Worm (Caenorhabditis elegans): ENCODE results near the gene K11D12.6.
A peak's percentile ranks its signal among the peaks of the same experiment; 100 is the strongest.

Gene K11D12.6

ce11 chrV:5049333-5049942 lies 14.5 kb upstream of the K11D12.6 start, which contains the start of the genes pqn-51 and K11D12.14 (continued):
- TF ChIP-seq lin-39 (tag; optimal IDR thresholded peaks at IDR 0.05) (no peak), rbr-2 (tag; optimal IDR thresholded peaks at IDR 0.05) (peak; percentile 97), unc-39 (tag; optimal IDR thresholded peaks at IDR 0.05) (no peak), tra-1 (GFP tag; IDR thresholded peaks at IDR 0.05) (peak; percentile 91), ceh-28 (tag; optimal IDR thresholded peaks at IDR 0.05) (no peak), hlh-11 (tag; optimal IDR thresholded peaks at IDR 0.05) (peak; percentile 95), ztf-7 (tag; optimal IDR thresholded peaks at IDR 0.05) (peak; percentile 55), F37D6.2 (tag; optimal IDR thresholded peaks at IDR 0.05) (peak; percentile 91), mxl-3 (GFP tag; optimal IDR thresholded peaks at IDR 0.05) (peak; percentile 56), daf-8 (GFP tag; IDR thresholded peaks at IDR 0.05) (no peak), ceh-62 (tag; optimal IDR thresholded peaks at IDR 0.05) (no peak), Y48G9A.11 (GFP tag; IDR thresholded peaks at IDR 0.05) (peak; percentile 57; the same call in 1 of the 2 replicates), vab-7 (GFP tag; IDR thresholded peaks at IDR 0.05) (peak; percentile 90), ceh-20 (GFP tag; IDR thresholded peaks at IDR 0.05) (peak; percentile 97), duxl-1 (tag; optimal IDR thresholded peaks at IDR 0.05; ENCODE audit: poor library complexity) (peak; percentile 42), set-16 (GFP tag; IDR thresholded peaks at IDR 0.05) (peak; percentile 88), nhr-42 (GFP tag; IDR thresholded peaks at IDR 0.05) (peak; percentile 93), nhr-6 (tag; optimal IDR thresholded peaks at IDR 0.05) (peak; percentile 81), mep-1 (tag; optimal IDR thresholded peaks at IDR 0.05) (peak; percentile 87), jun-1 (tag; optimal IDR thresholded peaks at IDR 0.05) (peak; percentile 88), spr-3 (GFP tag; optimal IDR thresholded peaks at IDR 0.05) (peak; percentile 61), dmd-6 (GFP tag; IDR thresholded peaks at IDR 0.05) (peak; percentile 90), lin-13 (GFP tag; optimal IDR thresholded peaks at IDR 0.05) (peak; percentile 93), sdz-12 (GFP tag; optimal IDR thresholded peaks at IDR 0.05) (no peak), dmd-8 (GFP tag; IDR thresholded peaks at IDR 0.05) (0 out of 2 replicates have a peak, but pooled peaks have one; percentile 64), ZK546.5 (tag; optimal IDR thresholded peaks at IDR 0.05) (peak; percentile 42 to 90), nhr-76 (tag; optimal IDR thresholded peaks at IDR 0.05) (no peak), lsy-2 (tag; optimal IDR thresholded peaks at IDR 0.05) (peak; percentile 81 to 92), lin-1 (GFP tag; IDR thresholded peaks at IDR 0.05) (peak; percentile 61; the same call in 1 of the 2 replicates), zip-11 (GFP tag; IDR thresholded peaks at IDR 0.05) (no peak), dmd-9 (GFP tag; IDR thresholded peaks at IDR 0.05) (no peak), lin-29 (GFP tag; IDR thresholded peaks at IDR 0.05) (peak; percentile 87), lin-15B (tag; optimal IDR thresholded peaks at IDR 0.05) (peak; percentile 31), mxl-2 (GFP tag; conservative IDR thresholded peaks at IDR 0.05) (peak; percentile 33; the same call in 1 of the 2 replicates), php-3 (GFP tag; IDR thresholded peaks at IDR 0.05) (peak; percentile 71; the same call in 1 of the 2 replicates), lin-38 (GFP tag; IDR thresholded peaks at IDR 0.05) (peak; percentile 93), nhr-11 (tag; optimal IDR thresholded peaks at IDR 0.05) (peak; percentile 87), nhr-10 (tag; optimal IDR thresholded peaks at IDR 0.05) (peak; percentile 54), Y5F2A.4 (GFP tag; optimal IDR thresholded peaks at IDR 0.05) (no peak), tag-97 (GFP tag; IDR thresholded peaks at IDR 0.05) (no peak), egl-43 (GFP tag; IDR thresholded peaks at IDR 0.05) (peak; percentile 97), nhr-48 (tag; optimal IDR thresholded peaks at IDR 0.05) (peak; percentile 89), T26A8.4 (GFP tag; IDR thresholded peaks at IDR 0.05) (peak; percentile 93), cey-2 (tag; optimal IDR thresholded peaks at IDR 0.05; ENCODE audit: borderline replicate concordance, insufficient read depth) (no peak), nhr-102 (tag; optimal IDR thresholded peaks at IDR 0.05) (peak; percentile 93), pha-4 (GFP tag; IDR thresholded peaks at IDR 0.05) (peak; percentile 90), pha-4 (tag; optimal IDR thresholded peaks at IDR 0.05) (peak; percentile 1), mdl-1 (tag; optimal IDR thresholded peaks at IDR 0.05) (peak; percentile 18 to 67), aha-1 (tag) (peak; percentile 87), fos-1 (tag; optimal IDR thresholded peaks at IDR 0.05) (no peak), ctbp-1 (GFP tag; IDR thresholded peaks at IDR 0.05) (peak; percentile 96)

All from whole organism, L4 larva.